Fruit fly (Drosophila melanogaster): ENCODE data around the gene CG17752.

- TF ChIP-seq insv (optimal IDR thresholded peaks at IDR 0.05) (no peak), Sin3A (optimal IDR thresholded peaks at IDR 0.05) (no peak), Myc (optimal IDR thresholded peaks at IDR 0.05) (no peak), psq (optimal IDR thresholded peaks at IDR 0.05) (no peak), h (optimal IDR thresholded peaks at IDR 0.05) (no peak)
Observed at dm6 chr3R:19638004-19638403, 28.0 kb downstream of the CG17752 start.
